Fruit fly (Drosophila melanogaster): Measurements from ENCODE around the gene HLH3B.
A peak's percentile ranks its signal among the peaks of the same experiment; 100 is the strongest.

Gene HLH3B

DNA sequence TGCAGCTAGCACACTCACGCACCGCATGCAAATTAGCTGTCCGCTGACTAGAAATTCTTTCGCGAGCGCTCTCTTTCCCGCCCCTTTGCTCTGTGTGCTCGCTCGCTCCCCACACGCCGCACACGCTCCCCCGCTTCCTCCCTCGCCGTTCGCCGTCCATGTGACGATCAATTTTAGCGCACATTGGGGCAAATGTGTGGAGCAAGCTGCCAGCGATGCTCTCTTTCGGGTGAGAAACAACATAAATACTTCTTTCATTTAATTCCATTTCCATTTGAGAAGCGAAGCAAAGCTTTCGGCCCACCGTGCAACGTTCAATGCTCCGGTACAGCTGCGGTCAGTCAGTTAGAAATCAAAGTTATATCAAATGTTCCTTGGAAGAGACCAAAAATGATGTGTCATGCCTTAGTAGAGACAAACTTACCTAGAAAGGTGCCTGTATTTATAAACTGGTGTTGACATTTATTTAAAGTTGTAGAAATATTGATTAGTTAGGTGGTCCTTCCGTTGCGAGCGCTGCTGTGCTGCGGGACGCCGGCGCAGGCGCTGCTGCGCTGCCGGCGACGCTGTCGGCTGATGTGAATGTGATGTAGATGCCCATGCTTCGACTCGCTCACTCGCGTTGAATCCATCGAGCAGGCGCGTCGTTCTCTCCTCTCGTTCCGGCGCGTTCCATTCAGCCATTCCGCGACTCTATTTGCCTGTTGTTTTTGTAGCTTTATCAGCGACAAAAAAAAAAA is 35.3 kb downstream of the HLH3B start (continued):
- TF ChIP-seq NC2β (GFP tag; optimal IDR thresholded peaks at IDR 0.05): peak; percentile 96
- TF ChIP-seq CG30403 (GFP tag; optimal IDR thresholded peaks at IDR 0.05): peak; percentile 98
- TF ChIP-seq CG6272 (GFP tag; IDR thresholded peaks at IDR 0.05): peak; percentile 91
- TF ChIP-seq CG11560 (tag; IDR thresholded peaks at IDR 0.05): peak; percentile 85
- peak; percentile 96 for TF ChIP-seq CG3847 (GFP tag; IDR thresholded peaks at IDR 0.05)
- TF ChIP-seq nom (GFP tag; optimal IDR thresholded peaks at IDR 0.05): peak; percentile 94
- peak; percentile 97 for TF ChIP-seq gro (GFP tag; optimal IDR thresholded peaks at IDR 0.05)
- TF ChIP-seq CG8089 (GFP tag; optimal IDR thresholded peaks at IDR 0.05): peak; percentile 96
- peak; percentile 30 for TF ChIP-seq pzg (GFP tag; optimal IDR thresholded peaks at IDR 0.05)
- TF ChIP-seq CG7928 (GFP tag; optimal IDR thresholded peaks at IDR 0.05): peak; percentile 74
- TF ChIP-seq pnt (GFP tag; optimal IDR thresholded peaks at IDR 0.05): peak; percentile 94
- TF ChIP-seq Hr39 (optimal IDR thresholded peaks at IDR 0.05): no peak
- peak; percentile 90 for TF ChIP-seq sens-2 (GFP tag; IDR thresholded peaks at IDR 0.05)
- peak; percentile 95 for TF ChIP-seq tap (tag; optimal IDR thresholded peaks at IDR 0.05)
- TF ChIP-seq gem (tag; optimal IDR thresholded peaks at IDR 0.05): peak; percentile 98
- no peak for TF ChIP-seq Doc3 (GFP tag; IDR thresholded peaks at IDR 0.05; ENCODE audit: partially characterized antibody)
- TF ChIP-seq tll (GFP tag; optimal IDR thresholded peaks at IDR 0.05): peak in 1 of 2 experiments; percentile 35
- TF ChIP-seq CG17385 (GFP tag; optimal IDR thresholded peaks at IDR 0.05): peak; percentile 95
- TF ChIP-seq bigmax (GFP tag; optimal IDR thresholded peaks at IDR 0.05): peak; percentile 62
- peak; percentile 97 for TF ChIP-seq ems (GFP tag; optimal IDR thresholded peaks at IDR 0.05)
- peak; percentile 93 for TF ChIP-seq CG10654 (GFP tag; optimal IDR thresholded peaks at IDR 0.05)
- TF ChIP-seq Mes4 (GFP tag; optimal IDR thresholded peaks at IDR 0.05): peak; percentile 95
- peak; percentile 96 for TF ChIP-seq Dbx (GFP tag; IDR thresholded peaks at IDR 0.05)
- peak; percentile 85 for TF ChIP-seq Nf-YA (GFP tag; IDR thresholded peaks at IDR 0.05)
- TF ChIP-seq tin (GFP tag; optimal IDR thresholded peaks at IDR 0.05): peak; percentile 94
- TF ChIP-seq CG4854 (GFP tag; optimal IDR thresholded peaks at IDR 0.05): peak; percentile 93
- TF ChIP-seq Spps (tag; optimal IDR thresholded peaks at IDR 0.05): peak; percentile 86
- peak; percentile 94 for TF ChIP-seq HLH3B (GFP tag; IDR thresholded peaks at IDR 0.05)
- TF ChIP-seq CG1233 (GFP tag; optimal IDR thresholded peaks at IDR 0.05): peak; percentile 92
- peak; percentile 93 for TF ChIP-seq CG1647 (GFP tag; optimal IDR thresholded peaks at IDR 0.05)
- peak; percentile 92 for TF ChIP-seq dm (GFP tag; optimal IDR thresholded peaks at IDR 0.05)
- TF ChIP-seq Tbp (GFP tag; optimal IDR thresholded peaks at IDR 0.05): no peak
- peak; percentile 84 for TF ChIP-seq toy (GFP tag; IDR thresholded peaks at IDR 0.05)
- peak; percentile 68 for TF ChIP-seq CG7271 (tag; optimal IDR thresholded peaks at IDR 0.05)
- peak; percentile 96 for TF ChIP-seq Optix (GFP tag; IDR thresholded peaks at IDR 0.05)
- TF ChIP-seq CG2120 (GFP tag; optimal IDR thresholded peaks at IDR 0.05): peak; percentile 98
- TF ChIP-seq Bteb2 (GFP tag; optimal IDR thresholded peaks at IDR 0.05): peak; percentile 94
- TF ChIP-seq CG10274 (GFP tag; optimal IDR thresholded peaks at IDR 0.05): peak; percentile 89
- TF ChIP-seq fd96Cb (tag; optimal IDR thresholded peaks at IDR 0.05): peak; percentile 95
- TF ChIP-seq bsh (GFP tag; optimal IDR thresholded peaks at IDR 0.05): peak; percentile 97 to 98
- peak; percentile 96 for TF ChIP-seq pho (GFP tag; optimal IDR thresholded peaks at IDR 0.05)
- TF ChIP-seq CrebB (tag; optimal IDR thresholded peaks at IDR 0.05): peak; percentile 97
- TF ChIP-seq CG15011 (GFP tag; optimal IDR thresholded peaks at IDR 0.05): peak; percentile 94
- TF ChIP-seq Oli (tag; optimal IDR thresholded peaks at IDR 0.05): peak; percentile 98
- TF ChIP-seq esg (GFP tag; conservative IDR thresholded peaks at IDR 0.05): peak; percentile 96
- peak; percentile 98 for TF ChIP-seq CG12219 (GFP tag; optimal IDR thresholded peaks at IDR 0.05)
- peak; percentile 96 for TF ChIP-seq CG6689 (GFP tag; IDR thresholded peaks at IDR 0.05)
- TF ChIP-seq CG7357 (GFP tag; IDR thresholded peaks at IDR 0.05): peak; percentile 90
- peak; percentile 98 for TF ChIP-seq pfk (GFP tag; optimal IDR thresholded peaks at IDR 0.05)
- TF ChIP-seq CG12659 (GFP tag; optimal IDR thresholded peaks at IDR 0.05): peak; percentile 99
